Worm (Caenorhabditis elegans) whole organism, midembryonic: ENCODE measurements around the gene pph-2.

Experiments
- T22C8.4 ChIP-seq: fragments of 200-800 bp; sonication (Bioruptor generic); IDR thresholded peaks from 2 replicates; pipeline ENCODE4 v1.3.6; 2022; ENCODE audit warnings: missing genetic modification characterization, missing compliant biosample characterization
- cog-1 ChIP-seq: sonication (generic microtip); optimal IDR thresholded peaks from 2 replicates; lab custom pipeline; 2016; ENCODE audit warnings: missing genetic modification characterization, missing compliant biosample characterization
- flt-1 ChIP-seq: fragments of 200-800 bp; sonication (Bioruptor generic); IDR thresholded peaks from 2 replicates; pipeline ENCODE4 v1.3.6; 2022; ENCODE audit warnings: missing genetic modification characterization, missing compliant biosample characterization
- klf-2 ChIP-seq: fragments of 200-800 bp; sonication (Bioruptor generic); conservative IDR thresholded peaks from 2 replicates; pipeline ENCODE4 v1.3.6; 2022; ENCODE audit warnings: missing genetic modification reagents, missing genetic modification characterization, missing compliant biosample characterization
- ref-1 ChIP-seq: fragments of 200-800 bp; sonication (Bioruptor generic); conservative IDR thresholded peaks from 2 replicates; pipeline ENCODE4 v1.3.6; 2022; ENCODE audit warnings: missing genetic modification reagents, missing genetic modification characterization, missing compliant biosample characterization
- tab-1 ChIP-seq: fragments of 200-800 bp; sonication (Bioruptor generic); IDR thresholded peaks from 2 replicates; pipeline ENCODE4 v1.3.6; 2022; ENCODE audit warnings: missing genetic modification characterization, missing compliant biosample characterization

- TF ChIP-seq cog-1 (tag; lab: Kevin White, UChicago) = no peak
- TF ChIP-seq klf-2 (GFP tag; lab: Robert Waterston, UW) = no peak
- no peak for TF ChIP-seq T22C8.4
- TF ChIP-seq ref-1 (GFP tag; lab: Robert Waterston, UW) = no peak
- no peak for TF ChIP-seq flt-1
- TF ChIP-seq tab-1 = no peak
Observed at ce11 chrIV:11855424-11855823, 22.1 kb downstream of the pph-2 start.
